Fruit fly (Drosophila melanogaster): ENCODE measurements around the gene Mur18B.

dm6 chrX:19241790-19242373 is 28.8 kb downstream of the Mur18B start, which contains the start of gene CG14196:
- TF ChIP-seq gl (tag; optimal IDR thresholded peaks at IDR 0.05) (no peak), CG34367 (tag; optimal IDR thresholded peaks at IDR 0.05) (no peak), Pif1B (GFP tag; optimal IDR thresholded peaks at IDR 0.05) (no peak), CG13204 (GFP tag; optimal IDR thresholded peaks at IDR 0.05) (no peak), Ets98B (GFP tag; IDR thresholded peaks at IDR 0.05) (no peak)
